Fruit fly (Drosophila melanogaster) whole organism, wandering third instar larva: ENCODE data around the gene CG44044.
A peak's percentile ranks its signal among the peaks of the same experiment; 100 is the strongest.

Experiments used
- Abd-B ChIP-seq: fragments of >200 bp; optimal IDR thresholded peaks from 2 replicates; lab custom pipeline; 2017; ENCODE audit warnings: missing biosample characterization, missing genetic modification characterization
- CG32264 ChIP-seq: fragments of 200-800 bp; sonication (Bioruptor generic); optimal IDR thresholded peaks from 2 replicates; lab custom pipeline; 2016; ENCODE audit warnings: missing biosample characterization, missing genetic modification characterization
- CG9705 ChIP-seq: fragments of 200-800 bp; sonication (Bioruptor generic); optimal IDR thresholded peaks from 2 replicates; lab custom pipeline; 2018; ENCODE audit warnings: missing biosample characterization, mild to moderate bottlenecking, missing genetic modification characterization
- CrebA ChIP-seq: fragments of 200-800 bp; sonication (Bioruptor generic); optimal IDR thresholded peaks from 2 replicates; lab custom pipeline; 2016; ENCODE audit warnings: missing biosample characterization, mild to moderate bottlenecking, missing genetic modification characterization, borderline replicate concordance
- Dfd ChIP-seq: fragments of >200 bp; optimal IDR thresholded peaks from 2 replicates; lab custom pipeline; 2017; ENCODE audit warnings: missing biosample characterization, missing genetic modification characterization
- Dif ChIP-seq: fragments of 200-275, 200-300 bp; sonication (Bioruptor generic); optimal IDR thresholded peaks from 2 replicates; lab custom pipeline; 2018; ENCODE audit warnings: missing biosample characterization, missing genetic modification characterization; ENCODE audit not compliant: partially characterized antibody
- GATAd ChIP-seq: sonication (Bioruptor generic); optimal IDR thresholded peaks from 2 replicates; lab custom pipeline; 2016; ENCODE audit warnings: missing biosample characterization, missing genetic modification characterization
- HLH106 ChIP-seq: fragments of 200-800 bp; optimal IDR thresholded peaks from 3 replicates; lab custom pipeline; 2019; ENCODE audit warnings: missing biosample characterization, mild to moderate bottlenecking, missing genetic modification characterization, moderate library complexity
- Hnf4 ChIP-seq: fragments of 200-800 bp; sonication (Bioruptor generic); optimal IDR thresholded peaks from 2 replicates; lab custom pipeline; 2016; ENCODE audit warnings: missing biosample characterization, mild to moderate bottlenecking, missing genetic modification characterization
- Hr83 ChIP-seq: fragments of 200-300 bp; sonication (Bioruptor generic); optimal IDR thresholded peaks from 2 replicates; lab custom pipeline; 2016; ENCODE audit warnings: missing biosample characterization, mild to moderate bottlenecking, missing genetic modification characterization, moderate library complexity; ENCODE audit not compliant: poor library complexity, severe bottlenecking
- Jra ChIP-seq: sonication (Bioruptor generic); optimal IDR thresholded peaks from 2 replicates; lab custom pipeline; 2016; ENCODE audit warnings: missing biosample characterization, missing genetic modification characterization
- Mio ChIP-seq: sonication (Bioruptor generic); optimal IDR thresholded peaks from 2 replicates; lab custom pipeline; 2016; ENCODE audit warnings: missing biosample characterization, missing genetic modification characterization
- Myc ChIP-seq: fragments of >200 bp; optimal IDR thresholded peaks from 2 replicates; lab custom pipeline; 2017
- N ChIP-seq: fragments of >200 bp; optimal IDR thresholded peaks from 2 replicates; lab custom pipeline; 2018; ENCODE audit warnings: missing biosample characterization, missing external identifiers, missing genetic modification characterization
- OdsH ChIP-seq: fragments of 200-800 bp; sonication (Bioruptor generic); optimal IDR thresholded peaks from 2 replicates; lab custom pipeline; 2016; ENCODE audit warnings: missing biosample characterization, mild to moderate bottlenecking, missing genetic modification characterization
- Rel ChIP-seq, 2 experiments: fragments of 200-800 bp; sonication (Bioruptor generic) in 1 of 2; optimal IDR thresholded peaks; 2 replicates in 1 of 2; 3 replicates in 1 of 2; lab custom pipeline; 2016 to 2019; ENCODE audit warnings: mild to moderate bottlenecking in 2 of 2, missing biosample characterization in 2 of 2, missing genetic modification characterization in 2 of 2, moderate library complexity in 1 of 2
- Sp1 ChIP-seq: fragments of 200-800 bp; sonication (Bioruptor generic); optimal IDR thresholded peaks from 3 replicates; lab custom pipeline; 2019; ENCODE audit warnings: missing biosample characterization, mild to moderate bottlenecking, missing genetic modification characterization, moderate library complexity
- Vsx2 ChIP-seq: fragments of 200-300, 225-300 bp; sonication (Bioruptor generic); optimal IDR thresholded peaks from 2 replicates; lab custom pipeline; 2018; ENCODE audit warnings: missing biosample characterization, missing genetic modification characterization; ENCODE audit not compliant: partially characterized antibody
- br ChIP-seq: fragments of 200-800 bp; sonication (Bioruptor generic); optimal IDR thresholded peaks from 2 replicates; lab custom pipeline; 2016; ENCODE audit warnings: missing biosample characterization, missing genetic modification characterization
- brk ChIP-seq: fragments of 200-800 bp; sonication (Bioruptor generic); optimal IDR thresholded peaks from 2 replicates; lab custom pipeline; 2016; ENCODE audit warnings: missing biosample characterization, mild to moderate bottlenecking, missing genetic modification characterization
- dl ChIP-seq, 2 experiments: fragments of 175-275, 200-275 bp in 1 of 2; fragments of 200-275 bp in 1 of 2; sonication (Bioruptor generic); optimal IDR thresholded peaks; lab custom pipeline; 2018; ENCODE audit warnings: mild to moderate bottlenecking in 2 of 2, missing biosample characterization in 2 of 2, missing genetic modification characterization in 2 of 2, moderate library complexity in 2 of 2; ENCODE audit not compliant: partially characterized antibody in 2 of 2, insufficient read depth in 1 of 2
- dmrt93B ChIP-seq: fragments of 200-800 bp; sonication (Bioruptor generic); optimal IDR thresholded peaks from 2 replicates; lab custom pipeline; 2018; ENCODE audit warnings: missing biosample characterization, mild to moderate bottlenecking, missing genetic modification characterization
- ey ChIP-seq: fragments of 200-800 bp; sonication (Bioruptor generic); optimal IDR thresholded peaks from 2 replicates; lab custom pipeline; 2016; ENCODE audit warnings: missing biosample characterization, missing genetic modification characterization
- foxo ChIP-seq, 2 experiments: fragments of 200-800 bp; sonication (Bioruptor generic); optimal IDR thresholded peaks; 2 replicates in 1 of 2; 3 replicates in 1 of 2; lab custom pipeline; 2016 to 2017; ENCODE audit warnings: missing biosample characterization in 2 of 2, missing genetic modification characterization in 2 of 2
- fru ChIP-seq: fragments of 200-800 bp; sonication (Bioruptor generic); optimal IDR thresholded peaks from 3 replicates; lab custom pipeline; 2016; ENCODE audit warnings: missing biosample characterization, mild to moderate bottlenecking, missing genetic modification characterization
- h ChIP-seq: fragments of 200-800 bp; sonication (Bioruptor generic); optimal IDR thresholded peaks from 3 replicates; lab custom pipeline; 2016; ENCODE audit warnings: missing biosample characterization, mild to moderate bottlenecking, missing genetic modification characterization
- jim ChIP-seq: fragments of 175-275, 200-325 bp; sonication (Bioruptor generic); optimal IDR thresholded peaks from 2 replicates; lab custom pipeline; 2016; ENCODE audit warnings: missing biosample characterization, mild to moderate bottlenecking, missing genetic modification characterization
- pan ChIP-seq: fragments of >200 bp; optimal IDR thresholded peaks from 2 replicates; lab custom pipeline; 2017
- psq ChIP-seq: fragments of 200-800 bp; sonication (Bioruptor generic); optimal IDR thresholded peaks from 3 replicates; lab custom pipeline; 2017; ENCODE audit warnings: missing biosample characterization, mild to moderate bottlenecking, missing genetic modification characterization, moderate library complexity
- rgr ChIP-seq: fragments of 200-800 bp; sonication (Bioruptor generic); optimal IDR thresholded peaks from 3 replicates; lab custom pipeline; 2016; ENCODE audit warnings: missing biosample characterization, mild to moderate bottlenecking, missing genetic modification characterization
- sage ChIP-seq: fragments of 200-800 bp; sonication (Bioruptor generic); optimal IDR thresholded peaks from 2 replicates; lab custom pipeline; 2016; ENCODE audit warnings: missing biosample characterization, mild to moderate bottlenecking, missing genetic modification characterization
- sv ChIP-seq: fragments of 200-800 bp; sonication (Bioruptor generic); optimal IDR thresholded peaks from 3 replicates; lab custom pipeline; 2016; ENCODE audit warnings: missing biosample characterization, missing genetic modification characterization
- usp ChIP-seq: fragments of >200 bp; optimal IDR thresholded peaks from 2 replicates; lab custom pipeline; 2017; ENCODE audit warnings: missing biosample characterization, missing genetic modification characterization
- woc ChIP-seq: sonication (Bioruptor generic); optimal IDR thresholded peaks from 2 replicates; lab custom pipeline; 2016; ENCODE audit warnings: missing biosample characterization, mild to moderate bottlenecking, missing genetic modification characterization

Gene CG44044

DNA sequence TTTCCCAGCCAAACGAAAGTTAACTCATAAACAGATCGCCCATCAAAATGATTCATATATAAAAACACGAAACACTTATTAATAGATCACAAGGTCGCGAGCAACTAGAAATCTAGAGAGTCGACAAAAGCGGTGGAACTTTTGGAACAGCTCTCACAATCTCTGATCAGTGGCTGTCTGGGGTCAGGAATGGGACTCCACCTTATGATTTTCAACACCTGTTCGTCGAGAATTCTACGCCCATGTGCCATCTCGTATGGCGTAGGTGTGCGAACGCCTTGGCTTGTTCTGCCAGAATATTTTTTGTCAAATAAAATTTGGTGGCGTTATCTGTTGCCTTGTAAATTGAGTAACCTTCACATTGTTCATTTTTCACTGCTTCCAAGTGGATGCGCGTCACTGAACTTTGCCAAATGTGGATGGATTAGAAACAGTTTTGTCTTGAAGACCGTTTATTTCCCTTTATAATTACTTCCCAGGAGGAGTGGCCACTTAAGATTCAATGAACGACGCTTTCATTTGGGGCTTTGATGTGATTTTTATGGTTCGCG lies 33.8 kb downstream of the CG44044 start:
- TF ChIP-seq Rel (GFP tag; optimal IDR thresholded peaks at IDR 0.05; lab: Kevin White, UChicago) (no peak), Rel (tag; optimal IDR thresholded peaks at IDR 0.05; lab: Kevin White, UChicago) (no peak), foxo (GFP tag; optimal IDR thresholded peaks at IDR 0.05; lab: Kevin White, UChicago) (peak in 1 of 2 experiments; percentile 49), Hr83 (GFP tag; lab: Kevin White, UChicago) (peak; percentile 17)

DNA sequence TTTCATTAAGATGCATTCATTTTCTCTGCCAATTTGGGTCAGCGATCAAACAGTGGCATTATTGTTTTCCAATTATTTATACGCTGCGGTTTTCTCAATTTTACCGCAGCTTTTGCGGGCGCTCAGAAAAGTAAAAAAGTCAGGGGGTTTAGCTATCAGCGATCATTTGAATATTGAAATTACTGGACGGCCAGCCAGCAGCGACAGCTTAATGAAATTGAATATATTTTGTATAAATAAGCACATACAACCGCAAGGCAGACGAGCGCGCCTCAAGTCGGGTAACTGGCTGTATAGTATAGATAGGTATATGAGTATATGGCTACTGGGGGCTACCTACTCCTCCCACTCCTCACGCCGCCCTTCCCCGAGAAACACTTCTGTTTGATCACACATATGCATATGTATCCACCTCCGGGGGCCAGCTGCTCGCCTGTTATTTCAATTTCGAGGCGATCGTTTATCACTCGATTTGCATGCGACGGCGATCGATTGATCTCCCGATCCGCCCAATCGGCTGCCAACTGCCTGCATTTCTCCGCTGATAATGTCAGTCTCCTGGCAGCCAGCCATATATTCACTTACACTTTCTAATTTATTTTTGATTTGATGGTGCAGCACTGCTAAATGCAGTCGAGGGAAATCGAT lies 34.7 kb downstream of the CG44044 start:
- TF ChIP-seq CG32264 (GFP tag; lab: Kevin White, UChicago) (no peak), h (GFP tag; lab: Kevin White, UChicago) (peak; percentile 14), Rel (GFP tag; optimal IDR thresholded peaks at IDR 0.05; lab: Kevin White, UChicago) (no peak), Rel (tag; optimal IDR thresholded peaks at IDR 0.05; lab: Kevin White, UChicago) (peak; percentile 5)

DNA sequence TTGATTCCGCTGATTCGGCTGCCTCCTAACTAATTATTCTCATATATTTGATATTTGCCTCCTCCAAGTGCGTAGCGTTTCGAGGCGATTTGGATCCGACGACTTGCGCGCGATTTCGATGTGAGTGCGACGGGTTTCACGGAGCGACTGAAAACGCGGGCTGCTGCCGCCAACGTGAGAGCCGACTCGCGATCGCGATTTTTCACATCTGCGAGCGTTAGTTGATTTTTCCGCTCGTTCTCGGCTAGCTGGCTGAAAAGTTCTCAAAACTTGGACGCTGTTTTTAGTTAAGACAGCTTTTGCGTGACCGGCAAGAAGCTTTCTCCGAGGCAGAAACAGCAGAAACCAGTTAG lies 35.2 kb downstream of the CG44044 start, which contains the start of gene CG10311:
Gene CG10311, minus strand, starts transcription at position 153 of the 353 bp plus-strand sequence.
- TF ChIP-seq Jra (GFP tag; lab: Kevin White, UChicago) = no peak
- no peak for TF ChIP-seq sage
- TF ChIP-seq CG9705 (GFP tag; lab: Kevin White, UChicago) = no peak
- no peak for TF ChIP-seq woc
- no peak for TF ChIP-seq rgr
- no peak for TF ChIP-seq N (GFP tag; lab: Kevin White, UChicago)
- no peak for TF ChIP-seq GATAd (GFP tag; lab: Kevin White, UChicago)
- TF ChIP-seq dmrt93B (GFP tag; lab: Kevin White, UChicago) = no peak

DNA sequence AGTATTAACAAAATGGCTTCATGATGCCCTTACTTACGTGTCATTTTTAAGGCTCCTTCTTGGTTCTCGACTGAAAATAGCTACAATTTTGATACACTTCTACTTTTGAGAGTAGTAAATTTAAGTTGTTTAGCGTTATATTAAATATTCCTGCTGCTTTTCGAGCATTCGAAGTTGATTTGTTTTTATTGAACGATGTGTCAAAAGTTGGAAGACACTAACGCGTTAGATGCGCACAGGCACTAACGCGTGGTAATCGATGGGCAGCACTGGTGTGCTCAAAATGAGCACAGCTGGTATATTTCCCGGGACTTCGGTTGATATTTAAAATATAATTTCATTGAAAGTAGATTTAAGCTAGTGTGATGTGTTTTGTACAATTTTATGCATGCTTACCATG lies 37.5 kb downstream of the CG44044 start, which contains the start of gene CG17931:
Gene CG17931, minus strand, starts transcription at position 369 of the 400 bp plus-strand sequence.
- no peak for TF ChIP-seq Dif (GFP tag; lab: Kevin White, UChicago)
- no peak for TF ChIP-seq Abd-B
- peak; percentile 38 for TF ChIP-seq CrebA
- peak; percentile 27 for TF ChIP-seq Vsx2 (GFP tag; lab: Kevin White, UChicago)

DNA sequence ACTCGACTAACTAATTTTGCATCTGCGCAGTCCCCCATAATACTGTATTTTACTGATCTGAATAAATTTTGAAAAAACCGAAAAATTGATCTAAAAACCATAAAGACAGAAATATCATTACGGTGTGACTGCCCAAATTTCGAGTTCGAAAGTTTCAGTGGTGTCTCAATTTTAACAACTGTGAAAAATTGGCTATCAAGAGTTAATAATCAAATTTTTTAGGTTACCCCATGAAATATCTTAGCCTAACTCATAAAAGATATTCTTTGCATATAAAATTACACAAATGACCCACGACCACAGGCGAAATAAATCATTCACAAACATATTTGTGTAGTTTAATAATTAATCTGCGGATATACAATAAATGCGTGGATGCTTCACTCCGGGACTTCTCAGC lies 38.4 kb downstream of the CG44044 start, which contains the start of gene CG42446:
Gene CG42446, minus strand, starts transcription at position 101 of the 400 bp plus-strand sequence.
- TF ChIP-seq pan (lab: Kevin White, UChicago) = no peak
- no peak for TF ChIP-seq Dfd (GFP tag; lab: Kevin White, UChicago)
- TF ChIP-seq Sp1 (GFP tag; lab: Kevin White, UChicago) = no peak
- no peak for TF ChIP-seq Hr83 (GFP tag; lab: Kevin White, UChicago)
- TF ChIP-seq Hnf4 (GFP tag; lab: Kevin White, UChicago) = no peak
- no peak for TF ChIP-seq sv
- no peak for TF ChIP-seq jim (GFP tag; lab: Kevin White, UChicago)
- no peak for TF ChIP-seq Myc
- TF ChIP-seq CG9705 (GFP tag; lab: Kevin White, UChicago) = no peak
- TF ChIP-seq brk (GFP tag; lab: Kevin White, UChicago) = no peak
- TF ChIP-seq N (GFP tag; lab: Kevin White, UChicago) = no peak
- TF ChIP-seq Dif (GFP tag; lab: Kevin White, UChicago) = no peak
- TF ChIP-seq Jra (GFP tag; lab: Kevin White, UChicago) = no peak
- TF ChIP-seq usp (GFP tag; lab: Kevin White, UChicago) = no peak
- TF ChIP-seq CrebA = no peak
- TF ChIP-seq fru = no peak
- TF ChIP-seq h (GFP tag; lab: Kevin White, UChicago) = no peak
- no peak for TF ChIP-seq rgr

DNA sequence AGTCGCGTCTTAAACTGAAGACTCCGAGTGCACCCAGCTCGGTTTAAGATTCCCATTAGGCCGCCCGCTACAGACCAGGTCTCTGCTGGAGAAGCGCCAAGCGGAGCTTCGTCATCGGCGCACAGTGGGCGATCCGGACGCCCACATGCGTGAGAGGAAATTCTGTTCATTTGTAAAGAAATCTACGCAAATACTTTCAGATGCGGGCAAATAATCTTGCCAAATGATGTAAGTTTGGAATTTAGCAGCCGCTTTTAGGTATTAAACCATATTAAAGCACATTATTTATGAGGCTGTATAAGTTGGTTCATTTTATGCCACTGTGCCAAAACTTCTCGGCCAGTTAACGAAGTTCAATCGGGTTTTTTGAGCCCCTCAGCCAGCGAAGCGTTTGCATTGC lies 46.6 kb downstream of the CG44044 start, which contains the start of gene js:
Gene js, minus strand, starts transcription at position 19 of the 400 bp plus-strand sequence.
- TF ChIP-seq psq (GFP tag; lab: Kevin White, UChicago) (no peak), ey (GFP tag; lab: Kevin White, UChicago) (no peak), Dif (GFP tag; lab: Kevin White, UChicago) (no peak), GATAd (GFP tag; lab: Kevin White, UChicago) (no peak), N (GFP tag; lab: Kevin White, UChicago) (no peak), CG32264 (GFP tag; lab: Kevin White, UChicago) (no peak), OdsH (GFP tag; lab: Kevin White, UChicago) (no peak), HLH106 (tag; lab: Kevin White, UChicago) (no peak), foxo (GFP tag; optimal IDR thresholded peaks at IDR 0.05; lab: Kevin White, UChicago) (no peak), woc (no peak), dl (GFP tag; optimal IDR thresholded peaks at IDR 0.05; lab: Kevin White, UChicago; ENCODE audit: insufficient read depth in 1 of 2, partially characterized antibody in 2 of 2) (no peak), br (GFP tag; lab: Kevin White, UChicago) (no peak), Mio (no peak), Jra (GFP tag; lab: Kevin White, UChicago) (no peak), Vsx2 (GFP tag; lab: Kevin White, UChicago) (no peak), CrebA (no peak)
